Fruit fly (Drosophila melanogaster) whole organism, embryonic: ENCODE results near the gene CG42232.

Source experiments
- Aef1 ChIP-seq: fragments of 200-800 bp; sonication (Bioruptor generic); IDR thresholded peaks from 3 replicates; pipeline ENCODE4 v1.3.6; 2022; ENCODE audit warnings: missing biosample characterization, missing genetic modification characterization
- Atf3 ChIP-seq: fragments of 200-800 bp; sonication (Bioruptor generic); optimal IDR thresholded peaks from 3 replicates; lab custom pipeline; 2016; ENCODE audit warnings: missing biosample characterization, missing genetic modification characterization
- CG10431 ChIP-seq: fragments of 200-800 bp; sonication (Bioruptor generic); optimal IDR thresholded peaks from 3 replicates; lab custom pipeline; 2018; ENCODE audit warnings: missing biosample characterization, mild to moderate bottlenecking, missing genetic modification characterization
- CG10565 ChIP-seq: fragments of 200-800 bp; sonication (Bioruptor generic); optimal IDR thresholded peaks from 3 replicates; lab custom pipeline; 2016; ENCODE audit warnings: missing biosample characterization, mild to moderate bottlenecking, missing genetic modification characterization
- CG10979 ChIP-seq: fragments of 200-800 bp; sonication (Bioruptor generic); optimal IDR thresholded peaks from 2 replicates; lab custom pipeline; 2018; ENCODE audit warnings: missing biosample characterization, mild to moderate bottlenecking, missing genetic modification characterization, moderate library complexity
- CG12104 ChIP-seq: fragments of 200-800 bp; sonication (Bioruptor generic); optimal IDR thresholded peaks from 3 replicates; lab custom pipeline; 2016; ENCODE audit warnings: missing biosample characterization, missing genetic modification characterization
- CG14667 ChIP-seq: fragments of 200-800 bp; sonication (Bioruptor generic); IDR thresholded peaks from 2 replicates; pipeline ENCODE4 v1.3.6; 2022; ENCODE audit warnings: missing biosample characterization, missing genetic modification characterization
- CG1529 ChIP-seq: fragments of 200-800 bp; sonication (Bioruptor generic); optimal IDR thresholded peaks from 3 replicates; lab custom pipeline; 2018; ENCODE audit warnings: missing biosample characterization, missing genetic modification characterization
- CG15601 ChIP-seq: fragments of 200-800 bp; sonication (Bioruptor generic); optimal IDR thresholded peaks from 3 replicates; lab custom pipeline; 2019; ENCODE audit warnings: missing biosample characterization, mild to moderate bottlenecking, missing genetic modification characterization, moderate library complexity
- CG1603 ChIP-seq: fragments of 200-800 bp; sonication (Bioruptor generic); optimal IDR thresholded peaks from 2 replicates; lab custom pipeline; 2019; ENCODE audit warnings: missing biosample characterization, mild to moderate bottlenecking, missing genetic modification characterization, moderate library complexity
- CG16813 ChIP-seq: fragments of 200-800 bp; sonication (Bioruptor generic); IDR thresholded peaks from 3 replicates; pipeline ENCODE4 v1.3.6; 2022; ENCODE audit warnings: missing biosample characterization, missing genetic modification characterization; ENCODE audit not compliant: partially characterized antibody
- CG17802 ChIP-seq: fragments of 200-800 bp; sonication (Bioruptor generic); optimal IDR thresholded peaks from 2 replicates; lab custom pipeline; 2018; ENCODE audit warnings: missing biosample characterization, mild to moderate bottlenecking, missing genetic modification characterization, moderate library complexity
- CG2678 ChIP-seq: fragments of 200-800 bp; sonication (Bioruptor generic); optimal IDR thresholded peaks from 3 replicates; lab custom pipeline; 2019; ENCODE audit warnings: missing biosample characterization, mild to moderate bottlenecking, missing genetic modification characterization, moderate library complexity
- CG31365 ChIP-seq: fragments of 200-800 bp; sonication (Bioruptor generic); optimal IDR thresholded peaks from 2 replicates; lab custom pipeline; 2018; ENCODE audit warnings: missing biosample characterization, mild to moderate bottlenecking, missing genetic modification characterization
- CG3407 ChIP-seq: fragments of 200-800 bp; sonication (Bioruptor generic); optimal IDR thresholded peaks from 2 replicates; lab custom pipeline; 2018; ENCODE audit warnings: missing biosample characterization, mild to moderate bottlenecking, missing genetic modification characterization
- CG3838 ChIP-seq: fragments of 200-800 bp; sonication (Bioruptor generic); optimal IDR thresholded peaks from 3 replicates; lab custom pipeline; 2016; ENCODE audit warnings: missing biosample characterization, missing genetic modification characterization
- CG3995 ChIP-seq: fragments of 200-800 bp; sonication (Bioruptor generic); optimal IDR thresholded peaks from 3 replicates; lab custom pipeline; 2016; ENCODE audit warnings: missing biosample characterization, missing genetic modification characterization
- CG4730 ChIP-seq: fragments of 200-800 bp; sonication (Bioruptor generic); IDR thresholded peaks from 2 replicates; pipeline ENCODE4 v1.3.6; 2022; ENCODE audit warnings: missing biosample characterization, missing genetic modification characterization
- CG6272 ChIP-seq: fragments of 200-800 bp; sonication (Bioruptor generic); IDR thresholded peaks from 2 replicates; pipeline ENCODE4 v1.3.6; 2022; ENCODE audit warnings: missing biosample characterization, missing genetic modification characterization
- CG8089 ChIP-seq: fragments of 200-800 bp; sonication (Bioruptor generic); optimal IDR thresholded peaks from 3 replicates; lab custom pipeline; 2016; ENCODE audit warnings: missing biosample characterization, missing genetic modification characterization
- CG8359 ChIP-seq: fragments of 200-800 bp; sonication (Bioruptor generic); optimal IDR thresholded peaks from 2 replicates; lab custom pipeline; 2017; ENCODE audit warnings: missing biosample characterization, mild to moderate bottlenecking, missing genetic modification characterization, borderline replicate concordance
- Camta ChIP-seq: fragments of 200-800 bp; sonication (Bioruptor generic); optimal IDR thresholded peaks from 2 replicates; lab custom pipeline; 2016; ENCODE audit warnings: missing biosample characterization, missing genetic modification characterization
- Dip2 ChIP-seq: fragments of 200-800 bp; sonication (Bioruptor generic); IDR thresholded peaks from 2 replicates; pipeline ENCODE4 v1.3.6; 2022; ENCODE audit warnings: missing biosample characterization, missing genetic modification characterization
- E2f2 ChIP-seq: fragments of 200-800 bp; sonication (Bioruptor generic); IDR thresholded peaks from 2 replicates; pipeline ENCODE4 v1.3.6; 2022; ENCODE audit warnings: missing biosample characterization, missing genetic modification characterization
- Eip74EF ChIP-seq, 2 experiments: fragments of 200-800 bp in 1 of 2; fragments of >200 bp in 1 of 2; sonication (Bioruptor generic) in 1 of 2; optimal IDR thresholded peaks; 2 replicates each; lab custom pipeline; 2017 to 2019; ENCODE audit warnings: missing biosample characterization in 2 of 2, missing genetic modification characterization in 2 of 2, mild to moderate bottlenecking in 1 of 2, moderate library complexity in 1 of 2
- Ets97D ChIP-seq: fragments of 200-800 bp; sonication (Bioruptor generic); optimal IDR thresholded peaks from 3 replicates; lab custom pipeline; 2016; ENCODE audit warnings: missing biosample characterization, missing genetic modification characterization
- Gsc ChIP-seq: fragments of 200-800 bp; sonication (Bioruptor generic); IDR thresholded peaks from 2 replicates; pipeline ENCODE4 v1.3.6; 2022; ENCODE audit warnings: missing biosample characterization, missing genetic modification characterization
- HLH4C ChIP-seq: fragments of 200-800 bp; sonication (Bioruptor generic); IDR thresholded peaks from 3 replicates; pipeline ENCODE4 v1.3.6; 2022; ENCODE audit warnings: missing biosample characterization, missing genetic modification characterization; ENCODE audit not compliant: partially characterized antibody
- Hmr ChIP-seq: fragments of 200-800 bp; sonication (Bioruptor generic); optimal IDR thresholded peaks from 3 replicates; lab custom pipeline; 2017; ENCODE audit warnings: mild to moderate bottlenecking, missing biosample characterization, missing genetic modification reagents, missing genetic modification characterization
- Lpt ChIP-seq: fragments of >200 bp; optimal IDR thresholded peaks from 2 replicates; lab custom pipeline; 2018; ENCODE audit warnings: missing biosample characterization, missing genetic modification characterization
- NFAT ChIP-seq: fragments of 200-800 bp; sonication (Bioruptor generic); IDR thresholded peaks from 2 replicates; pipeline ENCODE4 v1.3.6; 2022; ENCODE audit warnings: missing biosample characterization, missing genetic modification characterization
- Opbp ChIP-seq: fragments of 200-800 bp; sonication (Bioruptor generic); IDR thresholded peaks from 3 replicates; pipeline ENCODE4 v1.3.6; 2022; ENCODE audit warnings: missing biosample characterization, missing genetic modification characterization; ENCODE audit not compliant: partially characterized antibody
- Poxn ChIP-seq: fragments of 200-800 bp; sonication (Bioruptor generic); IDR thresholded peaks from 2 replicates; pipeline ENCODE4 v1.3.6; 2022; ENCODE audit warnings: missing biosample characterization, missing genetic modification characterization
- Six4 ChIP-seq: fragments of 200-800 bp; sonication (Bioruptor generic); optimal IDR thresholded peaks from 2 replicates; lab custom pipeline; 2016; ENCODE audit warnings: missing biosample characterization, missing genetic modification characterization
- amos ChIP-seq: fragments of 200-800 bp; sonication (Bioruptor generic); IDR thresholded peaks from 2 replicates; pipeline ENCODE4 v1.3.6; 2022; ENCODE audit warnings: missing biosample characterization, missing genetic modification characterization; ENCODE audit not compliant: partially characterized antibody
- bab2 ChIP-seq: fragments of 200-800 bp; sonication (Bioruptor generic); optimal IDR thresholded peaks from 2 replicates; lab custom pipeline; 2016; ENCODE audit warnings: missing biosample characterization, missing genetic modification characterization
- bcd ChIP-seq: fragments of 200-800 bp; sonication (Bioruptor generic); optimal IDR thresholded peaks from 2 replicates; lab custom pipeline; 2017; ENCODE audit warnings: missing biosample characterization, mild to moderate bottlenecking, missing genetic modification characterization
- bowl ChIP-seq: fragments of 200-800 bp; sonication (Bioruptor generic); IDR thresholded peaks from 2 replicates; pipeline ENCODE4 v1.3.6; 2022; ENCODE audit warnings: missing biosample characterization, missing genetic modification characterization
- disco-r ChIP-seq: fragments of 200-800 bp; sonication (Bioruptor generic); optimal IDR thresholded peaks from 2 replicates; lab custom pipeline; 2016; ENCODE audit warnings: missing biosample characterization, missing genetic modification characterization
- h ChIP-seq: fragments of >200 bp; optimal IDR thresholded peaks from 2 replicates; lab custom pipeline; 2017
- hb ChIP-seq: fragments of 200-800 bp; sonication (Bioruptor generic); IDR thresholded peaks from 3 replicates; pipeline ENCODE4 v1.3.6; 2022; ENCODE audit warnings: missing biosample characterization, missing genetic modification characterization; ENCODE audit not compliant: partially characterized antibody
- hbn ChIP-seq: fragments of 200-800 bp; sonication (Bioruptor generic); IDR thresholded peaks from 2 replicates; pipeline ENCODE4 v1.3.6; 2022; ENCODE audit warnings: missing biosample characterization, missing genetic modification characterization; ENCODE audit not compliant: partially characterized antibody
- ken ChIP-seq: fragments of 200-800 bp; sonication (Bioruptor generic); IDR thresholded peaks from 3 replicates; pipeline ENCODE4 v1.3.6; 2022; ENCODE audit warnings: missing biosample characterization, missing genetic modification characterization
- knrl ChIP-seq: fragments of 200-800 bp; sonication (Bioruptor generic); IDR thresholded peaks from 3 replicates; pipeline ENCODE4 v1.3.6; 2022; ENCODE audit warnings: missing biosample characterization, missing genetic modification characterization; ENCODE audit not compliant: partially characterized antibody
- lbe ChIP-seq: fragments of 200-800 bp; sonication (Bioruptor generic); optimal IDR thresholded peaks from 2 replicates; lab custom pipeline; 2016; ENCODE audit warnings: missing biosample characterization, mild to moderate bottlenecking, missing genetic modification characterization
- mld ChIP-seq: fragments of 200-800 bp; sonication (Bioruptor generic); IDR thresholded peaks from 3 replicates; pipeline ENCODE4 v1.3.6; 2022; ENCODE audit warnings: missing biosample characterization, missing genetic modification characterization; ENCODE audit not compliant: partially characterized antibody
- onecut ChIP-seq: fragments of 200-800 bp; sonication (Bioruptor generic); IDR thresholded peaks from 2 replicates; pipeline ENCODE4 v1.3.6; 2022; ENCODE audit warnings: missing biosample characterization, missing genetic modification characterization
- pros ChIP-seq: fragments of 200-800 bp; sonication (Bioruptor generic); optimal IDR thresholded peaks from 3 replicates; lab custom pipeline; 2019; ENCODE audit warnings: missing biosample characterization, mild to moderate bottlenecking, missing genetic modification characterization, moderate library complexity
- salm ChIP-seq: fragments of 200-800 bp; sonication (Bioruptor generic); optimal IDR thresholded peaks from 2 replicates; lab custom pipeline; 2018; ENCODE audit warnings: missing biosample characterization, mild to moderate bottlenecking, missing genetic modification characterization
- slbo ChIP-seq: fragments of 200-800 bp; sonication (Bioruptor generic); IDR thresholded peaks from 2 replicates; pipeline ENCODE4 v1.3.6; 2022; ENCODE audit warnings: missing biosample characterization, missing genetic modification characterization
- sob ChIP-seq: fragments of 200-800 bp; sonication (Bioruptor generic); IDR thresholded peaks from 2 replicates; pipeline ENCODE4 v1.3.6; 2022; ENCODE audit warnings: missing biosample characterization, missing genetic modification characterization

The CG42232 gene

DNA sequence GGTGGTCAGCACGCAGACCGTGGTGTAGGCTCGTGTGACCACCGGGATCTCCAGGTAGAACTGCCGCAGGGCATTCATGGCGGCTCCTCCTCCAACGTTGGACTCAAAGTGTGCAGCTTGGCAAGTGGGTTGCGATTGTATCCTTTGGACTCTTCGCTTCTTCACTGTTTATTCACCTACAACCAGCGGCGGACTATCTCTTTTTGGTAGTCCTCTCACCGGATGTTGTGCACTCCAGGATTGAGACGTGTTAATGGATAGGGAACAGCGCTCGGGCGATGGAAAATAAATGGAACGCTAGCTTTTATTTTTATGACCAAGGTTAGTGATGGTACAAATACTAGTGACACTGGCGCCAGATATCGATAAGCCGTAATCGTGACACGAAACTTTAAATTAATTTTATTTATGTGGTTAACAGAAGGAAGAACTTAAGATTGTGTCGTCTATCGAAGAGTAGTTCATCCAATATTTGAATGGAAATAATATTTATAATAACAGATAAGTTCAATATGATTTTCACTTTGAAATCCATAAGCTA, 14.5 kb upstream of the CG42232 start, which contains the start of gene Der-2 (continued):
- TF ChIP-seq CG8359 (GFP tag; lab: Kevin White, UChicago) (no peak), bowl (GFP tag; lab: Robert Waterston, UW) (no peak), CG14667 (GFP tag; lab: Robert Waterston, UW) (no peak), ken (GFP tag; lab: Robert Waterston, UW) (no peak), Six4 (GFP tag; lab: Kevin White, UChicago) (no peak), CG31365 (tag; lab: Kevin White, UChicago) (no peak), Hmr (GFP tag; lab: Kevin White, UChicago) (no peak), Gsc (no peak), E2f2 (GFP tag; lab: Robert Waterston, UW) (peak; percentile 85), knrl (GFP tag; lab: Robert Waterston, UW) (peak; percentile 87), CG1529 (GFP tag; lab: Kevin White, UChicago) (no peak), CG10979 (tag; lab: Kevin White, UChicago) (no peak), Poxn (no peak), CG3838 (GFP tag; lab: Kevin White, UChicago) (no peak), CG2678 (tag; lab: Kevin White, UChicago) (no peak), bcd (GFP tag; lab: Kevin White, UChicago) (no peak), CG12104 (GFP tag; lab: Kevin White, UChicago) (no peak), Aef1 (GFP tag; lab: Robert Waterston, UW) (no peak), mld (GFP tag; lab: Robert Waterston, UW) (peak; percentile 87), pros (GFP tag; lab: Kevin White, UChicago) (no peak), Ets97D (GFP tag; lab: Kevin White, UChicago) (no peak), hbn (GFP tag; lab: Robert Waterston, UW) (peak; percentile 90), onecut (GFP tag; lab: Robert Waterston, UW) (no peak), CG3407 (GFP tag; lab: Kevin White, UChicago) (no peak), CG15601 (tag; lab: Kevin White, UChicago) (no peak), amos (GFP tag; lab: Robert Waterston, UW) (peak; percentile 89), Camta (GFP tag; lab: Kevin White, UChicago) (no peak), sob (GFP tag; lab: Robert Waterston, UW) (no peak), Lpt (GFP tag; lab: Kevin White, UChicago) (no peak), disco-r (no peak), CG10565 (GFP tag; lab: Kevin White, UChicago) (no peak), CG1603 (no peak), slbo (no peak), salm (tag; lab: Kevin White, UChicago) (no peak), Eip74EF (GFP tag; optimal IDR thresholded peaks at IDR 0.05; lab: Kevin White, UChicago) (no peak), h (lab: Kevin White, UChicago) (no peak), Dip2 (GFP tag; lab: Robert Waterston, UW) (no peak), CG10431 (GFP tag; lab: Kevin White, UChicago) (no peak), CG3995 (GFP tag; lab: Kevin White, UChicago) (peak; percentile 30), lbe (no peak), CG4730 (GFP tag; lab: Robert Waterston, UW) (no peak), Opbp (GFP tag; lab: Robert Waterston, UW) (peak; percentile 91), hb (peak; percentile 75; the same call in 2 of the 3 replicates), CG8089 (GFP tag; lab: Kevin White, UChicago) (no peak), HLH4C (peak; percentile 83), Atf3 (GFP tag; lab: Kevin White, UChicago) (no peak), NFAT (no peak), bab2 (GFP tag; lab: Kevin White, UChicago) (no peak), CG6272 (GFP tag; lab: Robert Waterston, UW) (no peak), CG17802 (tag; lab: Kevin White, UChicago) (no peak), CG16813 (GFP tag; lab: Robert Waterston, UW) (peak; percentile 78)
